Fruit fly (Drosophila melanogaster): Measurements from ENCODE around the gene Obp93a.

The Obp93a gene

dm6 chr3R:21097160-21097559 is 32.4 kb downstream of the Obp93a start:
- no peak for TF ChIP-seq sv (GFP tag; optimal IDR thresholded peaks at IDR 0.05)
- no peak for TF ChIP-seq CG32264 (GFP tag; optimal IDR thresholded peaks at IDR 0.05)
- TF ChIP-seq dl (GFP tag; optimal IDR thresholded peaks at IDR 0.05; ENCODE audit: insufficient read depth in 1 of 2, partially characterized antibody in 2 of 2): no peak
- TF ChIP-seq OdsH (GFP tag; optimal IDR thresholded peaks at IDR 0.05): no peak
- TF ChIP-seq fru (GFP tag; optimal IDR thresholded peaks at IDR 0.05): no peak
- no peak for TF ChIP-seq br (GFP tag; optimal IDR thresholded peaks at IDR 0.05)
- TF ChIP-seq Hr83 (GFP tag; optimal IDR thresholded peaks at IDR 0.05; ENCODE audit: poor library complexity, severe bottlenecking): no peak
- no peak for TF ChIP-seq foxo (GFP tag; optimal IDR thresholded peaks at IDR 0.05)
- no peak for TF ChIP-seq jim (GFP tag; optimal IDR thresholded peaks at IDR 0.05)
- TF ChIP-seq dsf (GFP tag; optimal IDR thresholded peaks at IDR 0.05; ENCODE audit: borderline replicate concordance): no peak
- no peak for TF ChIP-seq HLH106 (tag; optimal IDR thresholded peaks at IDR 0.05)
- TF ChIP-seq dmrt93B (GFP tag; optimal IDR thresholded peaks at IDR 0.05): no peak
- TF ChIP-seq woc (GFP tag; optimal IDR thresholded peaks at IDR 0.05): no peak

- TF ChIP-seq woc (GFP tag; optimal IDR thresholded peaks at IDR 0.05) (no peak), CrebA (GFP tag; optimal IDR thresholded peaks at IDR 0.05; ENCODE audit: borderline replicate concordance) (no peak), h (GFP tag; optimal IDR thresholded peaks at IDR 0.05) (no peak), rgr (GFP tag; optimal IDR thresholded peaks at IDR 0.05) (no peak), Myc (optimal IDR thresholded peaks at IDR 0.05) (no peak), lola (GFP tag; optimal IDR thresholded peaks at IDR 0.05) (no peak), br (GFP tag; optimal IDR thresholded peaks at IDR 0.05) (no peak), Mio (GFP tag; optimal IDR thresholded peaks at IDR 0.05) (no peak), CG9705 (GFP tag; optimal IDR thresholded peaks at IDR 0.05) (no peak), dsf (GFP tag; optimal IDR thresholded peaks at IDR 0.05; ENCODE audit: borderline replicate concordance) (no peak), Dif (GFP tag; optimal IDR thresholded peaks at IDR 0.05; ENCODE audit: partially characterized antibody) (no peak), HLH106 (tag; optimal IDR thresholded peaks at IDR 0.05) (no peak), Jra (GFP tag; optimal IDR thresholded peaks at IDR 0.05) (no peak), ey (GFP tag; optimal IDR thresholded peaks at IDR 0.05) (no peak), tai (GFP tag; optimal IDR thresholded peaks at IDR 0.05) (no peak), brk (GFP tag; optimal IDR thresholded peaks at IDR 0.05) (no peak)
Measured at dm6 chr3R:21096532-21097143, 32.9 kb downstream of the Obp93a start.

dm6 chr3R:21094292-21094691 is 35.2 kb downstream of the Obp93a start:
- TF ChIP-seq Sp1 (GFP tag; optimal IDR thresholded peaks at IDR 0.05): no peak
- TF ChIP-seq Jra (GFP tag; optimal IDR thresholded peaks at IDR 0.05): peak; percentile 9
- peak; percentile 59 for TF ChIP-seq Dif (GFP tag; optimal IDR thresholded peaks at IDR 0.05; ENCODE audit: partially characterized antibody)

DNA sequence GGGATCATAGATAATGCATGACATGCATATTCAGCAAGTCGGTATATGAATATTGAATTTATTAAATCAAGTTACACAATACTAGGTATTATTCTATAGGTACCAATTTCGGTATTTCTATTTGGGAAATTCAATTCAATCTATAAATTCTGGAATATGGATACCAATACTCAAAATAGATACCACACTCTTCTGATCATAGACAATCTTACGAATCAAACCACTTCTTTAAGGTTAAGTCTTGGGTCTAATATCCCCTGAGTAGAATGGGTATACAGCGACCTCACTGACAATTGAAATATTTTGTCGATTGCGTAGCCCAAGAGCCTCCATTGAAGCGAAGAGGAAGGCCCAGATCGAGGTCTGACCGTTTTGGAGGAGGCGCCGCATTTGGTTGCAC is 36.7 kb downstream of the Obp93a start:
- TF ChIP-seq Abd-B (GFP tag; optimal IDR thresholded peaks at IDR 0.05): no peak
- no peak for TF ChIP-seq dl (GFP tag; optimal IDR thresholded peaks at IDR 0.05; ENCODE audit: insufficient read depth in 1 of 2, partially characterized antibody in 2 of 2)
- no peak for TF ChIP-seq lola (GFP tag; optimal IDR thresholded peaks at IDR 0.05)
- TF ChIP-seq sv (GFP tag; optimal IDR thresholded peaks at IDR 0.05): no peak
- no peak for TF ChIP-seq woc (GFP tag; optimal IDR thresholded peaks at IDR 0.05)

- TF ChIP-seq fru (GFP tag; optimal IDR thresholded peaks at IDR 0.05) (no peak), dmrt93B (GFP tag; optimal IDR thresholded peaks at IDR 0.05) (no peak), Hnf4 (GFP tag; optimal IDR thresholded peaks at IDR 0.05) (no peak), OdsH (GFP tag; optimal IDR thresholded peaks at IDR 0.05) (no peak), usp (GFP tag; optimal IDR thresholded peaks at IDR 0.05) (no peak)
Measured at dm6 chr3R:21092036-21092435, 37.5 kb downstream of the Obp93a start.

- TF ChIP-seq CG9705 (GFP tag; optimal IDR thresholded peaks at IDR 0.05) (no peak), Myc (optimal IDR thresholded peaks at IDR 0.05) (no peak), rgr (GFP tag; optimal IDR thresholded peaks at IDR 0.05) (no peak), dmrt93B (GFP tag; optimal IDR thresholded peaks at IDR 0.05) (no peak), CrebA (GFP tag; optimal IDR thresholded peaks at IDR 0.05; ENCODE audit: borderline replicate concordance) (no peak), OdsH (GFP tag; optimal IDR thresholded peaks at IDR 0.05) (no peak), lola (GFP tag; optimal IDR thresholded peaks at IDR 0.05) (no peak), Vsx2 (GFP tag; optimal IDR thresholded peaks at IDR 0.05; ENCODE audit: partially characterized antibody) (no peak), sv (GFP tag; optimal IDR thresholded peaks at IDR 0.05) (no peak), usp (GFP tag; optimal IDR thresholded peaks at IDR 0.05) (no peak), HLH106 (tag; optimal IDR thresholded peaks at IDR 0.05) (no peak), sage (GFP tag; optimal IDR thresholded peaks at IDR 0.05) (no peak), jim (GFP tag; optimal IDR thresholded peaks at IDR 0.05) (no peak), Hr83 (GFP tag; optimal IDR thresholded peaks at IDR 0.05; ENCODE audit: poor library complexity, severe bottlenecking) (no peak), tai (GFP tag; optimal IDR thresholded peaks at IDR 0.05) (no peak), Abd-B (GFP tag; optimal IDR thresholded peaks at IDR 0.05) (no peak), Dfd (GFP tag; optimal IDR thresholded peaks at IDR 0.05) (no peak), woc (GFP tag; optimal IDR thresholded peaks at IDR 0.05) (no peak), h (GFP tag; optimal IDR thresholded peaks at IDR 0.05) (no peak), Rel (GFP tag; optimal IDR thresholded peaks at IDR 0.05) (no peak), Rel (tag; optimal IDR thresholded peaks at IDR 0.05) (no peak)
Measured at dm6 chr3R:21091500-21091899, 38.0 kb downstream of the Obp93a start.

Data from whole organism, wandering third instar larva.